Worm (Caenorhabditis elegans) whole organism, early embryonic: ENCODE results near the gene K01A6.7.

Experiments used
- B0310.2 ChIP-seq: sonication (generic microtip); optimal IDR thresholded peaks from 2 replicates; lab custom pipeline; 2016; ENCODE audit warnings: mild to moderate bottlenecking, missing genetic modification characterization, missing compliant biosample characterization
- F13C5.2 ChIP-seq: sonication (generic microtip); optimal IDR thresholded peaks from 2 replicates; lab custom pipeline; 2017; ENCODE audit warnings: mild to moderate bottlenecking, missing genetic modification characterization, inconsistent platforms, missing compliant biosample characterization
- aly-1 ChIP-seq: sonication (generic microtip); optimal IDR thresholded peaks from 2 replicates; lab custom pipeline; 2016; ENCODE audit warnings: missing genetic modification characterization, missing compliant biosample characterization
- ama-1 ChIP-seq: fragments of 150-350 bp; optimal IDR thresholded peaks from 2 replicates; lab custom pipeline; 2014
- ceh-13 ChIP-seq: fragments of 200-800 bp; sonication (Bioruptor generic); optimal IDR thresholded peaks from 2 replicates; lab custom pipeline; 2018; ENCODE audit warnings: mild to moderate bottlenecking, missing genetic modification characterization, missing compliant biosample characterization
- ceh-36 ChIP-seq: sonication (generic microtip); optimal IDR thresholded peaks from 2 replicates; lab custom pipeline; 2016; ENCODE audit warnings: missing genetic modification characterization, inconsistent platforms, missing compliant biosample characterization
- ets-7 ChIP-seq: sonication (generic microtip); optimal IDR thresholded peaks from 2 replicates; lab custom pipeline; 2016; ENCODE audit warnings: missing genotype, missing genetic modification characterization, missing compliant biosample characterization
- flt-1 ChIP-seq: fragments of 200-800 bp; sonication (Bioruptor generic); IDR thresholded peaks from 2 replicates; pipeline ENCODE4 v1.3.6; 2022; ENCODE audit warnings: missing genetic modification characterization, missing compliant biosample characterization
- hmbx-1 ChIP-seq: sonication (generic microtip); optimal IDR thresholded peaks from 2 replicates; lab custom pipeline; 2016; ENCODE audit warnings: mild to moderate bottlenecking, missing genetic modification characterization, missing compliant biosample characterization
- hmg-4 ChIP-seq: fragments of 200-800 bp; sonication (Bioruptor generic); optimal IDR thresholded peaks from 2 replicates; lab custom pipeline; 2018; ENCODE audit warnings: mild to moderate bottlenecking, missing genetic modification characterization, missing compliant biosample characterization
- hnd-1 ChIP-seq: sonication (generic microtip); optimal IDR thresholded peaks from 2 replicates; lab custom pipeline; 2016; ENCODE audit warnings: missing genetic modification characterization, missing compliant biosample characterization
- pes-1 ChIP-seq: fragments of 200-800 bp; sonication (Bioruptor generic); IDR thresholded peaks from 2 replicates; pipeline ENCODE4 v1.3.6; 2022; ENCODE audit warnings: missing genetic modification reagents, missing genetic modification characterization, missing compliant biosample characterization
- scrt-1 ChIP-seq: fragments of 200-800 bp; sonication (Bioruptor generic); IDR thresholded peaks from 2 replicates; pipeline ENCODE4 v1.3.6; 2022; ENCODE audit warnings: missing genetic modification characterization, missing compliant biosample characterization
- sea-1 ChIP-seq: fragments of 200-800 bp; sonication (Bioruptor generic); conservative IDR thresholded peaks from 2 replicates; pipeline ENCODE4 v1.3.6; 2022; ENCODE audit warnings: missing genetic modification characterization, missing compliant biosample characterization
- tbx-11 ChIP-seq: fragments of 200-800 bp; sonication (Bioruptor generic); IDR thresholded peaks from 2 replicates; pipeline ENCODE4 v1.3.6; 2022; ENCODE audit warnings: missing genetic modification characterization, missing compliant biosample characterization
- tbx-37 ChIP-seq: fragments of 200-800 bp; sonication (Bioruptor generic); conservative IDR thresholded peaks from 2 replicates; pipeline ENCODE4 v1.3.6; 2022; ENCODE audit warnings: missing genetic modification reagents, missing genetic modification characterization, missing compliant biosample characterization
- tra-4 ChIP-seq: sonication (generic microtip); optimal IDR thresholded peaks from 2 replicates; lab custom pipeline; 2017; ENCODE audit warnings: missing genetic modification characterization, missing compliant biosample characterization

The K01A6.7 gene

DNA sequence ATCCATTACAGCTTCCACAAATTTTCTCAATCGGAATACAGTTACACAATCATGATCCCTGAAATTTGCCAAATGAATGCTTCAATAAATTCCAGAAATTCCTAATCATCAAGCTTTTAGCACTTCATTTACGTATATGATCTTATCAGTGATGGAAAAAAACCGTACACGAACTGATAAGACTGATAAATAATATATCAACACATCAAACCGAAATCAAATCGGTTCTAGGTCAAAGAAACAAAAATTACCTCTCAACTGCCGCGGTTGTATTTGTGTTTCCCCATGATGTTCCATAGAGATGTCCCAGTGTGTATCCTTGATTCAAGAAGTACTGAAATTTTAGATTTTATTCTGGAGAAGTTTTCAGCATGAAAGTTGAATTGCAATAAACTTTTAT, 32.7 kb upstream of the K01A6.7 start:
- TF ChIP-seq hnd-1 (tag; lab: Kevin White, UChicago) (no peak), tbx-11 (GFP tag; lab: Robert Waterston, UW) (no peak), hmbx-1 (tag; lab: Kevin White, UChicago) (no peak), ets-7 (tag; lab: Kevin White, UChicago) (no peak), F13C5.2 (tag; lab: Kevin White, UChicago) (no peak), B0310.2 (tag; lab: Kevin White, UChicago) (no peak), hmg-4 (no peak), flt-1 (GFP tag; lab: Robert Waterston, UW) (no peak), scrt-1 (GFP tag; lab: Robert Waterston, UW) (no peak), tbx-37 (GFP tag; lab: Robert Waterston, UW) (no peak), aly-1 (no peak), ama-1 (lab: Kevin White, UChicago) (no peak), tra-4 (tag; lab: Kevin White, UChicago) (no peak), sea-1 (no peak)

DNA sequence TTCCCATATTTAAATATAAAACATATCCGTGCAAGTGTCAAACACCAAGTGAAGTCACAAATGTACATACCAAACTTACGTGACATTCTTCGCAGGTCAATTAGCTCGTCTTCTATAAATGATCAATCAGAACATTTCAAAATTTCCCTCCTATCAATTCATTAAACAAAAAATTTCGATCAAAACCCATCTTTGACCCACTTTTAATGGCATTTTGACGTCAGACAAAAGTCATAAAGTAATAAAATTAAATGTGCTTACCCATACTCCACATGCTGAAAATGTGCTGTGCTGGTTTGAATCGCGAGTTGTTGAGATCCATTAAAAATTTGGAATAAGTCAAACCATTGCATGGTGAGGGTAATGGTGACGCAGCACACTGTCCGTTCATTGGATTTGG, 31.4 kb upstream of the K01A6.7 start:
- TF ChIP-seq hmg-4 = no peak
- no peak for TF ChIP-seq hnd-1 (tag; lab: Kevin White, UChicago)
- TF ChIP-seq ceh-13 (GFP tag; lab: Kevin White, UChicago) = no peak
- no peak for TF ChIP-seq scrt-1 (GFP tag; lab: Robert Waterston, UW)
- no peak for TF ChIP-seq flt-1 (GFP tag; lab: Robert Waterston, UW)
- TF ChIP-seq ama-1 (lab: Kevin White, UChicago) = no peak
- no peak for TF ChIP-seq ets-7 (tag; lab: Kevin White, UChicago)
- no peak for TF ChIP-seq F13C5.2 (tag; lab: Kevin White, UChicago)
- no peak for TF ChIP-seq pes-1 (GFP tag; lab: Robert Waterston, UW)
- no peak for TF ChIP-seq hmbx-1 (tag; lab: Kevin White, UChicago)
- TF ChIP-seq aly-1 = no peak
- TF ChIP-seq B0310.2 (tag; lab: Kevin White, UChicago) = no peak
- TF ChIP-seq tbx-11 (GFP tag; lab: Robert Waterston, UW) = no peak

DNA sequence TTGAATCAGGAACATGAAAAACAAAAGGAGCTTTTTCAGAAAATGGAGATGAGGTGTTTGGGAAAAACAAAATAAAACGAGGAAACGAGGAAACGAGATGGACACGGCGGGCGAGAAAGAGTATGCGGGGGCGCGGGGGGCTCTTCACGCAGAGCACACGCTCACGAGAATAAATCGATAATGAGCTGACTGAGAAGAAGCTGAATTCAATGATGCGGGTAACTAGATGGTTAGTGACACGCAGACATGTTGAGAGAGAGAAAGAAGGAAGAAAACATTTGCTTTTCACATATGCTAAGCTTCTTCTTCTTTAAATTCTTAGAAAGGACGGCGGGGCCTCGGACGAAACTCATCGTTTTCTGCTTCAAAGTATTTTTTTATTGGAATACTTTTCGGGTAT, 27.1 kb upstream of the K01A6.7 start:
- no peak for TF ChIP-seq sea-1
- TF ChIP-seq hmg-4 = no peak
- TF ChIP-seq flt-1 (GFP tag; lab: Robert Waterston, UW) = no peak
- TF ChIP-seq scrt-1 (GFP tag; lab: Robert Waterston, UW) = no peak
- no peak for TF ChIP-seq F13C5.2 (tag; lab: Kevin White, UChicago)
- TF ChIP-seq ets-7 (tag; lab: Kevin White, UChicago) = no peak
- no peak for TF ChIP-seq tra-4 (tag; lab: Kevin White, UChicago)
- no peak for TF ChIP-seq tbx-11 (GFP tag; lab: Robert Waterston, UW)
- TF ChIP-seq ceh-36 (tag; lab: Kevin White, UChicago) = no peak
- no peak for TF ChIP-seq pes-1 (GFP tag; lab: Robert Waterston, UW)
- TF ChIP-seq tbx-37 (GFP tag; lab: Robert Waterston, UW) = no peak
- no peak for TF ChIP-seq hnd-1 (tag; lab: Kevin White, UChicago)
- TF ChIP-seq aly-1 = no peak
- no peak for TF ChIP-seq B0310.2 (tag; lab: Kevin White, UChicago)
- no peak for TF ChIP-seq ama-1 (lab: Kevin White, UChicago)

DNA sequence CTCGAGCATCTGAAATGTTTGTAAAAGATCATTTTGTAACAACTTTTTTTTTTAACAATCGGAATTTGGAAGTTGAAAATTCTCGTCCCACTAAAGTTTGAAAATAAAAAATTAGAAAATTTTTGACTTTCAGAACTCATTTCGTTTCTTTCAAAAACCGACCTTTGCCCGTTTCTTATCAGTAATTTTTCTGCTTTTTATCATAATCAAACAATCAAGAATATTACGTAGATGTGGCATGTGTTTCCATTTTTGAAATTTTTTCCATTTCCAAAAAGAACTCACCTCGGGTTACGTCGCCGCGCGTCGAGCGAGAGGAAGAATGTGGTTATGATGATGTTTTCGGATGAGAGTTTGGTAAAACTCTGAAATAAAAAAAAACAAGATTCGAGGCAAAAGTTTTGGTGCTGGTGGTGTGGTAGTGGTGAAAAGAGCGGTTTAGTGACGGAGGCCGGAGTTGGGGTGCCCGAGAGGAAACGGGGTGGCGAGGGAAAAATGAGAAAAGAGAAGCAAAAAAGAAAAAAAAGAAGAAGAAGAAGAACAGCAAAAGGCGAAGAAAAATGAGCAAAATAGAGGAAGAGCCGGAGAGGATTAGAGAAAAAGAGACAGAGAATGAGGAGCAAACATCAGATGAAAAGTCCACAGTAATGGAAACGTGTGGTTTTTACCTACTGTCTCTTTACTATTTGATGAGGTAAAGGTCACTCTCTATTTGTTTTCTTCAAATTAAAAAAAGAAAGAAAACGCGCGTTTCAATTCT, 22.5 kb upstream of the K01A6.7 start, which contains the start of gene T12A7.2:
Gene T12A7.2, minus strand, starts transcription at position 412 of the 760 bp plus-strand sequence.
- no peak for TF ChIP-seq sea-1
- no peak for TF ChIP-seq tbx-37 (GFP tag; lab: Robert Waterston, UW)
- no peak for TF ChIP-seq aly-1
- TF ChIP-seq hmg-4 = no peak
- TF ChIP-seq B0310.2 (tag; lab: Kevin White, UChicago) = no peak
- TF ChIP-seq pes-1 (GFP tag; lab: Robert Waterston, UW) = no peak
- no peak for TF ChIP-seq F13C5.2 (tag; lab: Kevin White, UChicago)
- TF ChIP-seq scrt-1 (GFP tag; lab: Robert Waterston, UW) = no peak
- TF ChIP-seq ama-1 (lab: Kevin White, UChicago) = no peak
- no peak for TF ChIP-seq hmbx-1 (tag; lab: Kevin White, UChicago)
- TF ChIP-seq flt-1 (GFP tag; lab: Robert Waterston, UW) = no peak
- no peak for TF ChIP-seq tbx-11 (GFP tag; lab: Robert Waterston, UW)
- no peak for TF ChIP-seq tra-4 (tag; lab: Kevin White, UChicago)
- no peak for TF ChIP-seq ceh-36 (tag; lab: Kevin White, UChicago)
- no peak for TF ChIP-seq hnd-1 (tag; lab: Kevin White, UChicago)

DNA sequence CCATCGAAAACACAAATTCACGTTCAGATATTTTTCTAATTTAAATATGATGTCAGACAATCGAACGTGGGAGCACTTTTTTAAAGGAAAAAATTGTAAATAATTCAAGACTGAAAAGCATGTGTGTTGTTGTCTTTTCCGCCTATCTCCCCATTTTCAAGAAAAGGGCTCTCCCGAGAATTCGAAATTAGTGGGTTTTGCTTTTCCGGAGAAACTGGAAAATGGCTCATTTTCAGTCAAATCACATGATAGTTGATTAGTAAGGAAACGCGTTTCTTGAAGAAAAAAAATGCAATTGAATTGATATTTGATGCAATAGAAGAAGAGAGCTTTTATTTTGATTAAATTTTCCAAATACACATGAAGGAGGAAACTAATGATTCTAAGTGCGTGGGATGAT, 21.5 kb upstream of the K01A6.7 start:
- TF ChIP-seq B0310.2 (tag; lab: Kevin White, UChicago) (no peak), aly-1 (no peak), flt-1 (GFP tag; lab: Robert Waterston, UW) (no peak), ceh-36 (tag; lab: Kevin White, UChicago) (no peak), tbx-37 (GFP tag; lab: Robert Waterston, UW) (no peak), sea-1 (no peak)

DNA sequence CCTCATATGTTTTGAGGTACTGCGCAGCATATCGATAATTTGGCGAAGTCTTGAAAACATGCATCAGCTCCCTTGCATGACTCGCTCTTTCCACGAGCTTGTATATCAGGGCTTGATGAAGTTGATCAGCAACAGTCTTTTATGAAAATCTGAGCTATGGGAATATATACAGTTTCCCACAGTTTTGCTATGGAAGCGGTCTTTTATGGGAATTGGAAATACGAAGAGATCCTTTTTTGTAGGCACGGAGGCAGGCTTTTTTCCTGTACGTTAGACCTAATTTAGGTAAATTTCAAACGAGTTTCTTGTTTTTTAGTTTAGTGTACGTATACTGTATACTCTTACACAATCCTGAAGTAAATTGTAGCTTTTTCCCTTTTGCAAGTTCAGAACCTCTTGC, 17.5 kb upstream of the K01A6.7 start, which contains the start of gene T12A7.9:
Gene T12A7.9, minus strand, starts transcription at position 101 of the 400 bp plus-strand sequence.
- TF ChIP-seq ets-7 (tag; lab: Kevin White, UChicago) (no peak), tra-4 (tag; lab: Kevin White, UChicago) (no peak), ama-1 (lab: Kevin White, UChicago) (no peak), ceh-13 (GFP tag; lab: Kevin White, UChicago) (no peak), tbx-37 (GFP tag; lab: Robert Waterston, UW) (no peak), F13C5.2 (tag; lab: Kevin White, UChicago) (no peak), sea-1 (no peak), scrt-1 (GFP tag; lab: Robert Waterston, UW) (no peak), pes-1 (GFP tag; lab: Robert Waterston, UW) (no peak), hmg-4 (no peak), B0310.2 (tag; lab: Kevin White, UChicago) (no peak), ceh-36 (tag; lab: Kevin White, UChicago) (no peak), hmbx-1 (tag; lab: Kevin White, UChicago) (no peak), hnd-1 (tag; lab: Kevin White, UChicago) (no peak), tbx-11 (GFP tag; lab: Robert Waterston, UW) (no peak)
